Worm (Caenorhabditis elegans): ENCODE data around the gene F35E12.6.

The F35E12.6 gene

DNA sequence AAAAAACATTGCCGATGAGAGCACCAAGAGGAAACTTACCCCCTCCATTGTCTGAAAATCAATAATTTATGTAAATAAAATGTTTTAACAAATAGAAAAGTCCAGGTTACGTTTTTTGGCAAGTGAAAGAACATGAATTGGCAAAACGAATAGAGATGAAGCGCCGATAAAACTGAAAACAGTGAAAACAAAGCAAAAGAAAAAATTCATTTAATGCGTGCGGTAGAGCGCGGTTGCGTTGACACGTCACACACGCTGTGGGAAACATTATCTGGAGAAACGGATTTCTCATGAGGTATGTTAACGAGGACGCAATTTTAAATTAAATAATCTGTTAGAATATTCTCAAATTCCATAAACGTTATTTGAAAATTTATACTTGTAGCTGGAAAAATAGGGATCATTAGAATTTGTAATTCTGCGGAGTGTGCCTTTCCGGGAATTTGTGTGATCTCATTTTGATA lies 20.8 kb downstream of the F35E12.6 start, which contains the start of gene zipt-9 (continued):
- no peak for TF ChIP-seq mdl-1 (tag; optimal IDR thresholded peaks at IDR 0.05)
- TF ChIP-seq gmeb-1 (tag; optimal IDR thresholded peaks at IDR 0.05): peak; percentile 73
- peak; percentile 77 for TF ChIP-seq nhr-129 (tag; optimal IDR thresholded peaks at IDR 0.05)
- TF ChIP-seq egl-27 (tag; optimal IDR thresholded peaks at IDR 0.05): peak; percentile 65
- peak; percentile 84 for TF ChIP-seq sma-9 (GFP tag; optimal IDR thresholded peaks at IDR 0.05)
- TF ChIP-seq sma-9 (tag; optimal IDR thresholded peaks at IDR 0.05): no peak
- peak; percentile 57 for TF ChIP-seq lin-11 (tag; optimal IDR thresholded peaks at IDR 0.05)

DNA sequence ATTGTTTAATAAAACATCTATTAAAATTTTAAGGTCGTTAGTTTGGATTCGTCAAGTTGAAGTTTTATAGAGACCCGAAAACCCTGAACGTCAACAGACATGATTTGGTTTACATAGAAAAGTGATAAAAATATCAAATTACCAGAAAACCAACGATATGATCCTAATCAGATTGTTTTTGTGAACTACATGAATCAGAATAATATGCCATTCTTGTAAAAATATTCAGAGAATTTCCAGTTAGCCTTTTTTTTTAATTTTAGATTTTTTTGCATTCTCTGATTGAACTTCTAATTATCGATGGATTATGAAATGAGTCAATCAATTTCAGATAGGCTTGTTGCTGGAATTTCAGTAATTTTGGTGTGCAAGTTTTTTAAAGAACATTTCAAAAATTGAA lies 25.0 kb downstream of the F35E12.6 start, which contains the start of gene srx-96:
Gene srx-96, plus strand, starts transcription at position 301 of the 400 bp plus-strand sequence.
- TF ChIP-seq unc-39 (tag; optimal IDR thresholded peaks at IDR 0.05) (no peak), mdl-1 (tag; optimal IDR thresholded peaks at IDR 0.05) (no peak), Y55F3AM.14 (GFP tag; optimal IDR thresholded peaks at IDR 0.05) (no peak), F13H6.1 (tag; optimal IDR thresholded peaks at IDR 0.05) (no peak), aly-2 (tag; optimal IDR thresholded peaks at IDR 0.05) (no peak), blmp-1 (tag; optimal IDR thresholded peaks at IDR 0.05; ENCODE audit: insufficient read depth) (no peak)

DNA sequence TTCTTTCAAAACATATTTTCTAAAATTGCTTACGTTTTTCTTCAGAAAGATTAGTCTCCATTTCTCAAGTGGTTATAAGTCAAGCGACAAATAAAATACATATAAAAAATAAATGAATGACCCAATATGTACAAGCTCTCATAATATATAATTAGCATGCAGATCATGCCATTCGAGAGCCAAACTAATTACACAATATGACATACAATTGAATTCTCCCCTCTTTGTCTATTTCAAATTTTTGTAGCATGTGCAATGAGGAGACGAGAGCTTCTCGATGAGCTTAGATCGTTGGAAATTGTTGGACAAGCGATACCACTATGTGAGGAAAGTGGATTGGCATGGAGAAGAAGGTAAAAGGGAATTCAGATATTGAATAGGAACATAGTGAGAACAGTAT lies 28.8 kb downstream of the F35E12.6 start, which contains the start of gene hlh-34:
Gene hlh-34, minus strand, starts transcription at position 101 of the 400 bp plus-strand sequence.
- TF ChIP-seq mdl-1 (tag; optimal IDR thresholded peaks at IDR 0.05): no peak
- no peak for TF ChIP-seq unc-39 (tag; optimal IDR thresholded peaks at IDR 0.05)
- no peak for TF ChIP-seq C34F6.9 (tag; optimal IDR thresholded peaks at IDR 0.05)
- TF ChIP-seq crh-2 (tag; optimal IDR thresholded peaks at IDR 0.05): no peak
- no peak for TF ChIP-seq fos-1 (tag; optimal IDR thresholded peaks at IDR 0.05)
- no peak for TF ChIP-seq nhr-237 (tag; optimal IDR thresholded peaks at IDR 0.05)
- no peak for TF ChIP-seq unc-55 (GFP tag; optimal IDR thresholded peaks at IDR 0.05)
- TF ChIP-seq nhr-21 (tag; optimal IDR thresholded peaks at IDR 0.05): no peak
- TF ChIP-seq nhr-23 (tag; optimal IDR thresholded peaks at IDR 0.05): no peak
- no peak for TF ChIP-seq mbf-1 (tag; optimal IDR thresholded peaks at IDR 0.05)
- no peak for TF ChIP-seq nhr-12 (tag; optimal IDR thresholded peaks at IDR 0.05)
- no peak for TF ChIP-seq peb-1 (tag; optimal IDR thresholded peaks at IDR 0.05)
- TF ChIP-seq ceh-82 (tag; optimal IDR thresholded peaks at IDR 0.05): no peak

DNA sequence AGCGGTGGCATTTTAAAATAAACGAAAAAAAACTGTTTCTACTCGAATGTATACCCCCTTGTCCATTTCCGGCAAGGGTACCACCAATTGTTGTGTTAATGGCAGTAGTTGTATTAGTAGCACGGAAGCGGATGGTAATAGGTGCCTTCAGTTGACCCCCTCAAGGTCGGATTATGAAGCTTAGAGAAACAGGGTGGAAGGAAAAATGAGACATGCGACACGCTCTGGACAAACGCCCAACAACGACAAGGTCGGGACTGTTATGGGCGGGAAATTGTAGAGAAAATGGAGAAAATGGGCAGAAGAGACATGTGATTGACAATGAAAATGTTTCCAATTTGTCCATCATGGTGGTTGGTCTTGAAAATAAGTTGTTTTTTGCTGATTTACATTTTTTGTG lies 32.1 kb downstream of the F35E12.6 start, which contains the start of gene T01D3.3:
Gene T01D3.3, plus strand, starts transcription at position 312 of the 400 bp plus-strand sequence.
- TF ChIP-seq nhr-25 (tag; optimal IDR thresholded peaks at IDR 0.05) (peak; percentile 91), nhr-129 (tag; optimal IDR thresholded peaks at IDR 0.05) (peak; percentile 74), unc-39 (tag; optimal IDR thresholded peaks at IDR 0.05) (no peak), sma-9 (GFP tag; optimal IDR thresholded peaks at IDR 0.05) (no peak), sma-9 (tag; optimal IDR thresholded peaks at IDR 0.05) (no peak), blmp-1 (tag; optimal IDR thresholded peaks at IDR 0.05; ENCODE audit: insufficient read depth) (no peak), sem-4 (tag; optimal IDR thresholded peaks at IDR 0.05) (peak; percentile 37), C34F6.9 (tag; optimal IDR thresholded peaks at IDR 0.05) (no peak), elt-3 (tag; optimal IDR thresholded peaks at IDR 0.05) (no peak), nhr-10 (tag; optimal IDR thresholded peaks at IDR 0.05) (no peak), ztf-11 (tag; optimal IDR thresholded peaks at IDR 0.05) (no peak), lin-39 (tag; optimal IDR thresholded peaks at IDR 0.05) (no peak)

DNA sequence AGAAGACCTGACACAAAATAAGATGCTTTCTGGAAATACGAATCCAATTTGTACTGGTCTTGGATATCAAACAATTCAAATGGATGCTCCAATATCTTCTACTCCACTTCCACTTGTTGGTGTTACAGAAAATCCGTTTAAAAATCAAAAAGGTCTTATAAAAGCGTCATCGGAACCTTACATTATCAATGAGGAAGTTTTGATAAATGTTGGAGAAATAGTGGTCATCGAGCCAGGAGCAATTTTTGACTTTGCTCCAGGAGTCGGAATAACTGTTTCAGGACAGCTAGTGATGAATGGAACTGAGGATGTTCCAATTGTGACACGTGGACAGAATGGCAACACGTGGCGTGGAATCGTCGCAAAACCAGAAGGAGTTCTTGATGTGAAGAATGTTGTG lies 41.9 kb downstream of the F35E12.6 start:
- TF ChIP-seq nhr-23 (tag; optimal IDR thresholded peaks at IDR 0.05): no peak
- TF ChIP-seq sma-9 (GFP tag; optimal IDR thresholded peaks at IDR 0.05): no peak
- no peak for TF ChIP-seq sma-9 (tag; optimal IDR thresholded peaks at IDR 0.05)

DNA sequence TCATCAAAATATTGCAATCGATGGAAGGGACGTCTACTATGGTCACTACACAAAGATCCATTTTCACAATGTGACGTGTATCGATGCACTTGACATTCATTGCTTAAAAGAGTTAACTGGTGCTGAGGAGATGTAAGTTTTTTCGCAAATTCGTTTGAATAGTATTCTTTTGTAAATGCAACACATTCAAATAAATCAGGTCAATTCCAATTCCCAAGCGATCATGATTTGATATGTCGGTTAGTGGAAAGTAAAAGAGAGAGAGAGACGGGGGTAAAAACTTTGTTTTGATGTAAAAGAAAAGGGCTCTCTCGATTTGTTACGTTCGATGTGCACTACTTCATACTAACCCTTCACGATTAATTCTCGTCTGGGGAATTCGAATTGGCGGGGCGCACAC lies 45.8 kb downstream of the F35E12.6 start:
- TF ChIP-seq F13H6.1 (tag; optimal IDR thresholded peaks at IDR 0.05): no peak
- TF ChIP-seq unc-39 (tag; optimal IDR thresholded peaks at IDR 0.05): no peak
- TF ChIP-seq nhr-10 (tag; optimal IDR thresholded peaks at IDR 0.05): no peak
- no peak for TF ChIP-seq unc-62 (GFP tag; optimal IDR thresholded peaks at IDR 0.05)
- TF ChIP-seq nhr-25 (tag; optimal IDR thresholded peaks at IDR 0.05): no peak

DNA sequence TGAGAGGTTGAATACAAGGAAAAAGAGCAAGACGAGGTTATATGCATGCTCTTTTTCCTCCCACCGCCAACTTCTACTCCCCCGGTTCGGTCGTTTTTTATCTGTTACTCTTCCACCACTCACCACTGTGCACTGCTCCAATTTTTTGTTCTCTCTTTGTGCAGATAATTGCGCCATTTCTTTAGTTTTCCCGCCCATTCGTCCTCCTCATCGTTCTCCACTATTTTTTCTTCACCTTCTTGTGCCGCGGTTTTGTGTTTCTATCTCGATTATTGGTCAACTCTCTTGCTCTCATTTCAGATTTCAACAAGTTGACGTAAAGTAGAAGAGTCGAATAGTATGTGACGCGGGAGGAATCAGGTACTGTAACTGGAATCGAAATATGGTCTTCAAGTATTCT lies 46.5 kb downstream of the F35E12.6 start, which contains the start of gene T01D3.1:
Gene T01D3.1, plus strand, starts transcription at position 301 of the 400 bp plus-strand sequence.
- TF ChIP-seq lin-39 (tag; optimal IDR thresholded peaks at IDR 0.05): no peak
- TF ChIP-seq elt-3 (tag; optimal IDR thresholded peaks at IDR 0.05): no peak
- TF ChIP-seq R02D3.7 (tag; optimal IDR thresholded peaks at IDR 0.05): no peak
- no peak for TF ChIP-seq dmd-4 (tag; optimal IDR thresholded peaks at IDR 0.05)
- no peak for TF ChIP-seq zag-1 (tag; optimal IDR thresholded peaks at IDR 0.05)
- TF ChIP-seq unc-39 (tag; optimal IDR thresholded peaks at IDR 0.05): no peak
- TF ChIP-seq lin-13 (GFP tag; optimal IDR thresholded peaks at IDR 0.05): no peak
- TF ChIP-seq nhr-12 (tag; optimal IDR thresholded peaks at IDR 0.05): no peak
- TF ChIP-seq nhr-10 (tag; optimal IDR thresholded peaks at IDR 0.05): no peak
- TF ChIP-seq crh-2 (tag; optimal IDR thresholded peaks at IDR 0.05): no peak
- TF ChIP-seq aly-2 (tag; optimal IDR thresholded peaks at IDR 0.05): no peak
- TF ChIP-seq mbf-1 (tag; optimal IDR thresholded peaks at IDR 0.05): no peak
- no peak for TF ChIP-seq nhr-237 (tag; optimal IDR thresholded peaks at IDR 0.05)
- no peak for TF ChIP-seq nhr-25 (tag; optimal IDR thresholded peaks at IDR 0.05)
- TF ChIP-seq ceh-16 (tag; optimal IDR thresholded peaks at IDR 0.05): no peak
- TF ChIP-seq ama-1 (optimal IDR thresholded peaks at IDR 0.05): no peak
- no peak for TF ChIP-seq blmp-1 (tag; optimal IDR thresholded peaks at IDR 0.05; ENCODE audit: insufficient read depth)
- TF ChIP-seq Y55F3AM.14 (GFP tag; optimal IDR thresholded peaks at IDR 0.05): no peak

All from whole organism, L2 larva.